Fruit fly (Drosophila melanogaster): ENCODE results near the gene Or65c.

DNA sequence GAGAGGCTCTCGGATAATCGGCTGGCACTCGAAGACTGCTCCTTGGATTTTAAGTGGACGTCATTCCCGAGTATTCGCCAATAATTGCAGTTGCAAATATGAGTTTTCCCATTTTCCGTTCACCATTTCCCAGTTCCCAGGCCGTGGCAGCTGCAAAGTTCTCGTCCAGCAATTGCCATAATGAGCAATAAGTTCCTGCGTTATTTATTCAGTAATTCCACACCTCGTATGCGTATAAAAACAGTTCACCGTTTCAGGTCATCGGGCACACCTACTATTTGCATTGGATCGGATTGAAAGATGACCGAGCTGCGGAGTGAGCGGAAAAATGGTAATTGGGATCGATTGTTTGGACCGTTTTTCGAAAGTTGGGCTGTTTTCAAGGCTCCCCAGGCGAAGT, 7.1 kb upstream of the Or65c start, which contains the start of gene Or65a:
- TF ChIP-seq tj (GFP tag; optimal IDR thresholded peaks at IDR 0.05) (no peak), CG7101 (tag; optimal IDR thresholded peaks at IDR 0.05) (no peak), CG7045 (GFP tag; optimal IDR thresholded peaks at IDR 0.05) (no peak), pad (GFP tag; optimal IDR thresholded peaks at IDR 0.05) (no peak), CG33017 (tag; optimal IDR thresholded peaks at IDR 0.05) (no peak), kay (GFP tag; ENCODE audit: borderline replicate concordance) (no peak), Crg-1 (GFP tag; optimal IDR thresholded peaks at IDR 0.05) (no peak), toe (GFP tag; optimal IDR thresholded peaks at IDR 0.05) (no peak), cnc (optimal IDR thresholded peaks at IDR 0.05) (no peak)

All from whole organism, adult.